Fruit fly (Drosophila melanogaster) whole organism, embryonic: ENCODE measurements around the gene phr6-4.

Experiments used
- Abd-B ChIP-seq: fragments of 200-800 bp; sonication (Bioruptor generic); optimal IDR thresholded peaks from 2 replicates; lab custom pipeline; 2018; ENCODE audit warnings: missing biosample characterization, mild to moderate bottlenecking, missing genetic modification characterization, moderate library complexity
- hkb ChIP-seq, 2 experiments: fragments of 200-800 bp in 1 of 2; fragments of >200 bp in 1 of 2; sonication (Bioruptor generic) in 1 of 2; IDR thresholded peaks in 1 of 2; optimal IDR thresholded peaks in 1 of 2; 2 replicates each; pipeline versions ENCODE4 v1.3.6 to Lab custom; 2017 to 2022; ENCODE audit warnings: missing biosample characterization in 1 of 2, missing genetic modification characterization in 1 of 2

DNA sequence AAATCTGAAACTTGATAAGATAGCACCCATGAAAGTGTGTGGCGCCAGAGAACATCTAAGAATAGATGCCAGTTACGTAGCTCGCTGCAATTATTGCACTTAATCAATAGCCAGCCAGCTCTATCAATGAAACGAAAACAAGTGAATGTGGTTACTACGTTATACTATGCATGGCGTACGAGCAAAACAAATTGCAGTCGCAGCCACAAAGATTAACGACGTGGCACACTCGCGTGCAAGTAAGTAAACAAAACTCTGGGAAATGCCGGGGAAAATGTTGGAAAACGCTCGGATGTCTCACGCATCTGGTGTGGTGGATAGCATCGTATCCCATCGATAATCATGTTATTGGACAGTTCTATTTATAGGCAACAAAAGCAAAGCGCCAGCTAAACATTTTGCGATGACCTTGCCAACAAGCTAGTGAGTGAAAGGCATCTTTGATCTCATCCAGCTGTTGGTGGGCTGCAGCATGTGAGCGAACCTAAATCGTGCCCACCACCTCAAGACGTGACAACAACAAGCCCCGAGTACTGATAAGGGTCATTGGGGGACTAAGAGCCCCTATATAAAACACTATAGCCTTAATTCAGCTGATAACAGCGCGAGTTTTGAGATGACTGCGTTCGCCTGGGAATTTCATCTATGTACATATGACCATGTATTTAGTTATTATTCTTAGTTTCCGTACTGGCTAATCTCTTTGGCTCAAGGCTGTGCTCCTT is 28.3 kb upstream of the phr6-4 start:
- no peak for TF ChIP-seq hkb (optimal IDR thresholded peaks at IDR 0.05; lab: Kevin White, UChicago)
- no peak for TF ChIP-seq hkb (GFP tag; IDR thresholded peaks at IDR 0.05; lab: Robert Waterston, UW)
- TF ChIP-seq Abd-B (GFP tag; lab: Kevin White, UChicago): no peak
